Worm (Caenorhabditis elegans): ENCODE data around the gene K02F3.12.

Gene K02F3.12

DNA sequence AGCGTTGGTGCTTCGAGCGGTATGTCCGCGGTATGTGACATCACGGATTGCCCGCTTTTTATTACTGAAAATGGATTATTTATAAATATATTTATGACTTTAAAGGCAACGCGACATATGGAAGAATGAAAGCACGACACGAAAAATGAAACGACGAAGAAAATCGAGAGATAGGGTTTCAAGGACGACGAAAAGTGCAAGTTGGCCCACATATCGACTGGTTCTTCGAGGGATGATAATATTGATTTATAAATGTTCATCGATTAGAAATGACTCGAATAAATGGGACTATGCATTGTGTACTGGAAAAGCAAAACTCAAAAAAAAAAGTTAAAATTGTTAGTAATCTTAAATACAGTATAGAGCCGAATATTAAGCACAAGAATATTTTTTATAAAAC lies 30.4 kb downstream of the K02F3.12 start, which contains the start of gene zer-1:
TSS of gene zer-1 (minus strand) at position 68 of the 400 bp plus-strand sequence.
- no peak for TF ChIP-seq unc-62 (GFP tag; optimal IDR thresholded peaks at IDR 0.05)

DNA sequence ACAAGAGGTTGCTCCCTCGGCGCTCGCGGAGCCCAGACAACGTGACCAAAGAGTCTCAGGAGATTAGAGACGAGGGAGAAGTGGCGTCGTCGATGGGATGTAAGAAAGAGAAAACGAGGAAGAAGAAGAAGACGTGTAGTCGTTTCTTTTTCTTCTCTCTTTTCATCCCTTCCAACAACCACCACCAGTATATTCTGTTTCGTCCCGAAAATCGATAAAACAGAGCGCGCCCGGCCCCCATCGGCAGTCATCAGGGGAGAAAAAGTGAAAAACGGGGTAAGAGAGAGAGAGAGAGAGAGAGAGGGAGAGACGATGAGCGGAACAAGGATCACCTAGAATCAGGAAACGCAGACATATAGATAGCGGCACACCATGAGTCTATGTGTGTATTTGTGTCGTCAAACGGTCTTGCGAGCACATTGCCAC lies 31.5 kb downstream of the K02F3.12 start:
- no peak for TF ChIP-seq unc-62 (GFP tag; optimal IDR thresholded peaks at IDR 0.05)

DNA sequence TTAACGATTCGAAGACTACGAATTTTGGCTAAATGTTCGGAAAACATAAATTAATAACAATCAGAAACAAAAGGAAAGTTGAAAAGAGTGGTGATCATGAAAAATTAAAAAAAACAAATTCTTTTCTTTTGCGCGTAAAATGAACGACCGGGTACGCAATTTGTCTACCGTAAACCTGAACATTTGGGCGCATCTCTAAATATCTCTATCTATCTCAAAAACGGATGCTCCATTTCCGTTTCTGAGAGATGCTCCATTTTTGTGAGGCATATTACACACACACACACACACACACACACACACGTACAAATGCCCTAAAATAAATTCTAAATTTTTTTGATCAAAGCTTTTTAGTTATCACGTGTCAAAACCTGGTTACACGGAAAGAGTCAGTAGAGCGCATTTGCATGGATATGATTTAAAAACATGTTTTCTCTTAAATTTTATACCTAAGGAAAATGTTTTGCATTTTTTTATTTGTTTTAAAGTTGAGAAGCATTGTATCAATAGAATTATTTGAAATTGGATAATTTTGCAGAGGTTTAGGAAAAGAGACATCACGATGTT lies 32.7 kb downstream of the K02F3.12 start:
- no peak for TF ChIP-seq unc-62 (GFP tag; optimal IDR thresholded peaks at IDR 0.05)

DNA sequence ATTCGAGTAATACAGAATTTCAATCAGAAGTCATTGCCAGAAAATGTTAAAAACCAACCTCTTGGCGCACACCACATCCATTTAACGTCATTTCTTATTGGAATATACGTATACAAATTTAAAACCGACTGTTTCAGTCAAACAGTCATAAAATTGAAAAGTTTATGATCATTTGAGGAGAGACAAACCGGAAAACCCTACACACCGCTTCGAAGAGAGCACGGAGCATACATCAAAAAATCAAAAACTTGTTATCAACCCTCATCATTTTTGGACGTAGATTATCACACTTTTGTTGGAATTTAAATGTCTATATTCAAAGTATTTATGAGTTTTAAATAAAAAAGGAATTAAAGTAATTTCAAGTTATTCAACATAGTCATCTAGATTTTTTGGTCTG lies 34.7 kb downstream of the K02F3.12 start, which contains the start of gene T24C4.10:
TSS of gene T24C4.10 (minus strand) at position 230 of the 400 bp plus-strand sequence.
- TF ChIP-seq unc-62 (GFP tag; optimal IDR thresholded peaks at IDR 0.05) = no peak

DNA sequence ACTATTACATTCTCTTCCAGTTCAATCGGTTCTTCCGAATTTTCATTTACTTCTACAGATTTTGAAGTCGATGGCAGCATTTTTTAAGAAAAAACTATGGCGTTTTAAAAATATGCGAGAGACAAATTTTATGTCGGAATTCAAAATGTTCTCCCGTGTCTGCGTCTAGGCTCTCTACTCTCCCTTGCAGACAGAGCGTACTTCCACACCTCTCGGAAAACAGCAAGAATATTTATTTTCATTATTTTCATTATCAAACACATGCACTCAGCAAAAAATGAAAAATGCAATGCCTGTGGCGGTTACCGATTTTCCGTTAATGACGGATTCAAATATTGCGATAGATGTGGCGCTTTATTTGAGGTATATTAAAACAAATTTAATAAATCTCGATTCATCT lies 39.2 kb downstream of the K02F3.12 start, which contains the start of the genes ztf-18 and F23H11.2:
TSS of gene ztf-18 (minus strand) at position 188 of the 400 bp plus-strand sequence.
TSS of gene F23H11.2 (plus strand) at position 223 of the 400 bp plus-strand sequence.
- TF ChIP-seq unc-62 (GFP tag; optimal IDR thresholded peaks at IDR 0.05) = no peak

DNA sequence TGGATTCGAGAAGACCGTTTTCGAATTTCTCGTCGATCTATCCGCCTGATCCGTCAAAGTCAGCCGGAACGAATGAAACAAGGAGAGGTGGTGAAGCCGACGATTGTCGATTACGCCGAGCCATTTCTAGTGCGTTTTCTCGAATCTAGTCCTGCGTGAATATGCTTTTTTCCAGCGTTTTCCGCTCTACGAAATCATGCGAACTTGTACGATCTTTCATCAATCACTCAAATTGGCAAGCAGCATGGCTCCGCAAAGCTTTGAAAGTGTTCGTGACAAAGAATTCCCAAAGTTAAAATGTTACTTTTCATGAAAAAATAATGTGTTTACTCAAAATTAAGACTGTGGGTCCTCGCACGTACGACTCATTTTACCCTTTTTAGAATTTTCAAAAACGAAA lies 40.5 kb downstream of the K02F3.12 start:
- TF ChIP-seq unc-62 (GFP tag; optimal IDR thresholded peaks at IDR 0.05) = no peak

DNA sequence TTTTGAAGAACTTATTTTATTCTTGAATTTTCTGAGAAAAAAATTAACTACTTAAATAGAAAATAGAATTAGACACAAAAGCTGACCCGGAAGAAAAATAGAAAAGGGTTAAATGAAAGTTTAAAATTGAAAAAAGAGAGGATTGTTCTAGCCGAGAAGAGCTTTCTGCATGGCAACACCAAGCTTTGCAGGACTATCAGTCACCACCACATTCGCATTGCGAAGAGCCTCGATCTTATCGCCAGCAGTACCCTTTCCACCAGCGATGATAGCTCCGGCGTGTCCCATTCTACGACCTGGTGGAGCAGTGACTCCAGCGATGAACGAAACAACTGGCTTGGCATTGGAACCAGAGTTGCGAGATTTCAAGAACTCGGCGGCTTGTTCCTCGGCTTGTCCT lies 43.8 kb downstream of the K02F3.12 start:
- no peak for TF ChIP-seq unc-62 (GFP tag; optimal IDR thresholded peaks at IDR 0.05)

DNA sequence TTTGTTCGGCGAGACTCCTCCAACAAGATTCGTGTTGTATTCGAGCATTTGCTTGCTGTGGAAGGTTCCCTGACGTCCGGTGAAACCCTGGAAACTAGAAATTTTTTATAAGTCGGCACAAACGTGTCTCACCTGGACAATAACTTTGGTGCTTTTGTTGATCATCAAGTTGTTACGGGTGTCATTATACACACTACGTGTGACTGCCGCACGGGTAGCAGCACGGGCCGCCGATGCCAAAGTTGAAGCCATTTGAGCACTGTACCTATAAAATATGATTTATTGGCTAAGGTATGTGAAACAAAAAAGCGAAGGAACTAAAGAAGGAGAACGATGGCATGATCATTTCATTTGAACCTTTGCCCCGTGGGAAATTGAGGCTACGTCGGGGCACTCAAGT lies 44.8 kb downstream of the K02F3.12 start, which contains the start of gene sucl-2:
TSS of gene sucl-2 (minus strand) at position 265 of the 400 bp plus-strand sequence.
- no peak for TF ChIP-seq unc-62 (GFP tag; optimal IDR thresholded peaks at IDR 0.05)

DNA sequence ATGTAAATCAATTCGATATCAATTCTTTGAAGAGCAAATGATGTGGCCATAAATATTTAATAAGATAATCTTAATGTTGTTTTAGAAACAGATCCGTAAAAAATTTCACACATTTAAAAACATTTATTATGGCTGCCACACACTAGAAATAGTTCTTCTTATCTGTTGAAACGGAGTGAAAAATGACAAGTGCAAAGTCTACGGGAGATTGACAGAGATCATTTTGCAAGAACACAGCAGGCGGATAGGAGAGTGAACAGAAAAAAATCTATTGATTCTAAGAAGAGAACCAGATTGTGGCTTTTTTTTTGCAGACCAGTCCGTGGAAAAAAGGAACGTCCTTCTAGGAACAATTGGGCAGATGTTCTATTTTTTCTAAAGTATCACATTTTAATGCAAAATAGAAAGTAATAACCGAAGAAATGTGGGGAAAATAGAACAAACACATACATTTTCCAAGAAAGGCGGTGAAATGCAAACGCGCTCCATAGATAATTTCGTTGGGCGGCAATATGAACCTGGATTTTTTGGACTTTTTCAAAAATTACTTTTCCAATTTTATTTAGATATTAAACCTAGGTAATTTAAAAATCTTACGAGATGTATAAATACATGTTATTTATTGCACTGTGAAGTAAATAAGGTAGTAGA lies 45.4 kb downstream of the K02F3.12 start:
- no peak for TF ChIP-seq unc-62 (GFP tag; optimal IDR thresholded peaks at IDR 0.05)

DNA sequence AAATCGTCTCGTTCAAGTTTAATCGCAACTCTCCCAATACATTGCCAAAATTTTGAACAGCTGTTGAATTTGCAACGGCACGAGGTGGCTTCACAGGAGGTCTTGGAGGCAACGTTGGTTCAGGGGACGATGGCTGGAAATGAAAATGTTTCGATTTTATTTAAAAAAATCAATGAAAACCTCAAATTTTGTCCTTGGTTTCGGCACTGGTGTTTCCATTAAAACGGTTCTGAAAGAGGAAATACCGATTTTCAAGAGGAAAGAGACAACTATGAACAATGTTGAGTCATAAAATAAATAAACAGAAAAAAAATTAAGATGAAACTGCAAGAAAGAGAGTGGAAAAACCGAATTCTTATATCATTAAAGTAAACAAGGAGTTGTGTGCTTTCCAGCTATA lies 51.0 kb downstream of the K02F3.12 start, which contains the start of gene F23H11.4:
TSS of gene F23H11.4 (minus strand) at position 229 of the 400 bp plus-strand sequence.
- TF ChIP-seq unc-62 (GFP tag; optimal IDR thresholded peaks at IDR 0.05) = no peak

DNA sequence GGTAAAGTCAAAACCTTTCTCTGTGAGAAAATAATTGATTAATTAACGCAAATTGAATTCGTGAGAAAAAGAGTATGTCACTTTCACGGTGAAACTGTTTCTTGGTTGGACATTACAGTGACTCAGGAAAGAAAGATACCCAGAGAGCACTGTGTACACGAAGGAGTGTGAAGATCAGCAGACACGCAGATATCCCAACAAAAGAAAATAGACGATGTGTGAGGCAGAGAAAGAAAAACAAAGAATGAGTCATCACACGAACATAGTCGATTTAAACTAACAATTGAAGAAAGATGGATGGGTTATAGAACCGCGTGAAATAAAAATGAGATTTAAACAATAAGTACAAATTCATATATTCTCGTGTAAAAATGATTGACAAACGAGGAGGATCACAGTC lies 51.6 kb downstream of the K02F3.12 start:
- no peak for TF ChIP-seq unc-62 (GFP tag; optimal IDR thresholded peaks at IDR 0.05)

DNA sequence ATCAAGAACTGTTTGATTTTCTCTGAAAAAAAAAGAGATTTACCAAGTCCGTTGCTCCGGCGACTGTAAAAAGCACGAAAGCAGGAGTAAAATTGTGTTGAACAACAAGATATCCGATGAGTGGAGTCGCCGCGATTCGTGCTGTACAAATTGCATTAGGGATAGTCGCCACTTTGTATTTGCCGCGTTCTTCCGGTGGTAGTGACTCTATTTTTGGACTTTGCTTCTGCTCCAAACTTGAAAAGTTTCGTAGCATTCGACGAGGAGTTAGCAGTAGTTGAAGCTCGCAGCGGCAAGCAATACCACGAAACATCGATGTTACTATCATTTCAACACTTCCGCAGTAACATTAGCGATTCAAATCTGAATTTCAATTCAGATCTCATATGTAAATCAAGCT lies 53.2 kb downstream of the K02F3.12 start, which contains the start of gene crls-1:
TSS of gene crls-1 (minus strand) at position 363 of the 400 bp plus-strand sequence.
- TF ChIP-seq unc-62 (GFP tag; optimal IDR thresholded peaks at IDR 0.05) = no peak
